Fruit fly (Drosophila melanogaster): ENCODE measurements around the gene CG6763.

The CG6763 gene

DNA sequence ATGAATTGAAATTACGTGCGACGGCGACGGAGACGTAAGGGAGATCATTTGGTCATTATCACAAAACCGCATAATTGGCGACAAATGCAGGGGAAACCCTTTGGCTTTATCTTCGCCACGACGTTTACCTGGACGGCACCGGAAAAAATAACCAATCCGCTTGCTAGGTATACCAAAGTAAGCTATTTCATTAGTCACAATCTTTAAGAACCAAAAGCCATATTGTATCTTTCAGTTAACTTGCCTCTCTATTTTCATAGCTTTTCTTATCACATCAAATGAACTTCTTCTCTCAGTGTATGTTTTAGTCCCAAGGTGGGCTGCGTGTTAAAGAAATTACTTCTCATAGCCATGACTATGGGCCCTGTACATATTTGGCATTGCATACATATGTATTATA lies 31.8 kb downstream of the CG6763 start (continued):
- TF ChIP-seq CG2199 (GFP tag; IDR thresholded peaks at IDR 0.05) (no peak), CG14050 (GFP tag; IDR thresholded peaks at IDR 0.05) (no peak), jumu (GFP tag; optimal IDR thresholded peaks at IDR 0.05) (no peak), CG10321 (GFP tag; IDR thresholded peaks at IDR 0.05) (no peak), D19B (GFP tag; optimal IDR thresholded peaks at IDR 0.05) (no peak), Dbx (GFP tag; IDR thresholded peaks at IDR 0.05) (no peak), gt (GFP tag; IDR thresholded peaks at IDR 0.05) (0 out of 2 replicates have a peak, but pooled peaks have one; percentile 8), CG14710 (tag; optimal IDR thresholded peaks at IDR 0.05) (no peak), maf-S (GFP tag; optimal IDR thresholded peaks at IDR 0.05) (no peak), CG6683 (GFP tag; optimal IDR thresholded peaks at IDR 0.05) (no peak), gcm (GFP tag; optimal IDR thresholded peaks at IDR 0.05) (no peak), Mrtf (GFP tag; IDR thresholded peaks at IDR 0.05) (no peak), tin (GFP tag; optimal IDR thresholded peaks at IDR 0.05) (no peak), CG4328 (GFP tag; optimal IDR thresholded peaks at IDR 0.05) (no peak), Nf-YA (GFP tag; IDR thresholded peaks at IDR 0.05) (no peak), CG34422 (GFP tag; IDR thresholded peaks at IDR 0.05) (no peak), gce (GFP tag; IDR thresholded peaks at IDR 0.05) (no peak), prd (optimal IDR thresholded peaks at IDR 0.05) (no peak), prd (GFP tag; IDR thresholded peaks at IDR 0.05) (peak; percentile 50; the same call in 1 of the 3 replicates), gem (tag; optimal IDR thresholded peaks at IDR 0.05) (peak; percentile 51), Ptx1 (GFP tag; IDR thresholded peaks at IDR 0.05) (peak; percentile 48; the same call in 1 of the 2 replicates), Lhr (GFP tag; optimal IDR thresholded peaks at IDR 0.05) (no peak), Awh (GFP tag; IDR thresholded peaks at IDR 0.05) (0 out of 2 replicates have a peak, but pooled peaks have one; percentile 19), CG9437 (GFP tag; optimal IDR thresholded peaks at IDR 0.05) (peak; percentile 45), CG10462 (GFP tag; optimal IDR thresholded peaks at IDR 0.05) (peak; percentile 17), eve (GFP tag; optimal IDR thresholded peaks at IDR 0.05) (peak in 1 of 2 experiments; percentile 72), Fer2 (tag; optimal IDR thresholded peaks at IDR 0.05) (no peak), gsb-n (tag; optimal IDR thresholded peaks at IDR 0.05) (peak; percentile 7), Pdp1 (GFP tag; optimal IDR thresholded peaks at IDR 0.05) (no peak), Nf-YB (GFP tag; optimal IDR thresholded peaks at IDR 0.05) (no peak), sens-2 (GFP tag; IDR thresholded peaks at IDR 0.05) (0 out of 2 replicates have a peak, but pooled peaks have one; percentile 13), Dip2 (GFP tag; IDR thresholded peaks at IDR 0.05) (no peak), wor (GFP tag; IDR thresholded peaks at IDR 0.05) (no peak), sim (GFP tag; IDR thresholded peaks at IDR 0.05) (no peak), Stat92E (GFP tag; optimal IDR thresholded peaks at IDR 0.05) (no peak), rib (GFP tag; IDR thresholded peaks at IDR 0.05) (no peak), CG3407 (GFP tag; optimal IDR thresholded peaks at IDR 0.05) (no peak), Abd-B (GFP tag; optimal IDR thresholded peaks at IDR 0.05) (no peak), CG10565 (GFP tag; optimal IDR thresholded peaks at IDR 0.05) (no peak), her (GFP tag; optimal IDR thresholded peaks at IDR 0.05) (no peak), al (GFP tag; IDR thresholded peaks at IDR 0.05) (no peak)

DNA sequence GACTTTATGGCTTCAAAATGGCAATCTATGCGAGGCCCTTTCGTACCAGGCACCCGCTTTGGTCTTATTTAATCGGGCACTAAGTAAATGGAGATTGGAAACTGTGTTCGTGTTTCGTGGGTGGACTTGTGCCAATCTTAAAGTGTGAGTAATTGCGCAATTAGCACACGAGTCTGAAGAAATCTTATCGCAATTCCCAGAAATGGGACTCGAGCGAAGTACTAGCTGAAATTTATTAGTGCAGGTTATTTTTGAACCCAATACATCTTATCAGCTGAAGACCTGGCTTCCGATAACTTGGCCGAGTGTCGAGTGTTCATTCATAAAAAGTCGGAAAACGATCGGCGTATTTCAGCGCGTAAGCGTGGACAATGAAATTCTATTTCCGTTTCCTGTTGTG lies 33.1 kb downstream of the CG6763 start:
- no peak for TF ChIP-seq Lpt (GFP tag; optimal IDR thresholded peaks at IDR 0.05)
- TF ChIP-seq lilli (GFP tag; optimal IDR thresholded peaks at IDR 0.05) = no peak
- TF ChIP-seq CG12104 (GFP tag; optimal IDR thresholded peaks at IDR 0.05) = no peak
- TF ChIP-seq hth (optimal IDR thresholded peaks at IDR 0.05) = no peak
- TF ChIP-seq CG13775 (GFP tag; optimal IDR thresholded peaks at IDR 0.05) = no peak
- no peak for TF ChIP-seq Dip2 (GFP tag; IDR thresholded peaks at IDR 0.05)
- TF ChIP-seq Max (GFP tag; optimal IDR thresholded peaks at IDR 0.05) = no peak
- TF ChIP-seq GATAe (GFP tag; conservative IDR thresholded peaks at IDR 0.05) = peak; percentile 54; the same call in 1 of the 2 replicates
- TF ChIP-seq CG12769 (tag; optimal IDR thresholded peaks at IDR 0.05) = peak; percentile 19
- TF ChIP-seq CG9437 (GFP tag; optimal IDR thresholded peaks at IDR 0.05) = no peak
- no peak for TF ChIP-seq hb (GFP tag; IDR thresholded peaks at IDR 0.05; ENCODE audit: partially characterized antibody)
- no peak for TF ChIP-seq sqz (GFP tag; optimal IDR thresholded peaks at IDR 0.05)
- TF ChIP-seq pb (GFP tag; optimal IDR thresholded peaks at IDR 0.05) = no peak
- no peak for TF ChIP-seq Myb (GFP tag; optimal IDR thresholded peaks at IDR 0.05)
- TF ChIP-seq CG10543 (GFP tag; optimal IDR thresholded peaks at IDR 0.05) = no peak
- TF ChIP-seq sug (tag; optimal IDR thresholded peaks at IDR 0.05) = peak; percentile 55

Data from whole organism, embryonic.